Worm (Caenorhabditis elegans) whole organism, midembryonic: ENCODE measurements around the gene F48C5.2.
"Not testable (repeated sequence)": the region's sequence is repeated elsewhere in the genome, so short reads cannot be mapped to it uniquely, and the experiment has no call there.

ENCODE experiments used
- T22C8.4 ChIP-seq: fragments of 200-800 bp; sonication (Bioruptor generic); IDR thresholded peaks from 2 replicates; pipeline ENCODE4 v1.3.6; 2022; ENCODE audit warnings: missing genetic modification characterization, missing compliant biosample characterization
- cog-1 ChIP-seq: sonication (generic microtip); optimal IDR thresholded peaks from 2 replicates; lab custom pipeline; 2016; ENCODE audit warnings: missing genetic modification characterization, missing compliant biosample characterization
- flt-1 ChIP-seq: fragments of 200-800 bp; sonication (Bioruptor generic); IDR thresholded peaks from 2 replicates; pipeline ENCODE4 v1.3.6; 2022; ENCODE audit warnings: missing genetic modification characterization, missing compliant biosample characterization
- klf-2 ChIP-seq: fragments of 200-800 bp; sonication (Bioruptor generic); conservative IDR thresholded peaks from 2 replicates; pipeline ENCODE4 v1.3.6; 2022; ENCODE audit warnings: missing genetic modification reagents, missing genetic modification characterization, missing compliant biosample characterization
- med-1 ChIP-seq: sonication (generic microtip); optimal IDR thresholded peaks from 2 replicates; lab custom pipeline; 2017; ENCODE audit warnings: missing genetic modification characterization, mild to moderate bottlenecking, missing compliant biosample characterization, antibody characterized with exemption, missing genetic modification reagents; ENCODE audit not compliant: insufficient read depth
- ref-1 ChIP-seq: fragments of 200-800 bp; sonication (Bioruptor generic); conservative IDR thresholded peaks from 2 replicates; pipeline ENCODE4 v1.3.6; 2022; ENCODE audit warnings: missing genetic modification reagents, missing genetic modification characterization, missing compliant biosample characterization
- tab-1 ChIP-seq: fragments of 200-800 bp; sonication (Bioruptor generic); IDR thresholded peaks from 2 replicates; pipeline ENCODE4 v1.3.6; 2022; ENCODE audit warnings: missing genetic modification characterization, missing compliant biosample characterization
- ztf-23 ChIP-seq: fragments of 200-800 bp; sonication (Bioruptor generic); IDR thresholded peaks from 2 replicates; pipeline ENCODE4 v1.3.6; 2022; ENCODE audit warnings: missing genetic modification reagents, missing genetic modification characterization, missing compliant biosample characterization
- ztf-29 ChIP-seq: fragments of 200-800 bp; sonication (Bioruptor generic); IDR thresholded peaks from 2 replicates; pipeline ENCODE4 v1.3.6; 2022; ENCODE audit warnings: missing genetic modification reagents, missing genetic modification characterization, missing compliant biosample characterization

Gene F48C5.2

DNA sequence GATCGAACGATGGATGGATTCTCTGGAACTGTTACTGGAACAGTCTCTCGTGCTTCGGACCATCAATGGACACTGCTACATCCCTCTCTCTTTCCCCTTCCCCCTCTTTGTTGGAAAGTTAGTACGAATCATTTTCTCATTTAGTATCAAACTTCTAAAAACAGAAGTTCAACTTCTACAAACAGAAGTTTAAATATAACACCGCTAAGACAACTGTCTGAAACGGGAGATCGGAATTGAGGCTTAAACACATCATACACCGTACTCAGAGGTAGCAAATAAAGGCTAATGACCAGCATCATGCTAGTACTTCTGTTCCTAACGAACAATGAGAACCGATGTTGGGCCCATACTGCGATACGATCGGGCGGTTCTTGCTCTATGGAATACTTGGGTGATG is 14.4 kb downstream of the F48C5.2 start, which contains the start of gene F46C3.7:
TSS of gene F46C3.7 (plus strand) at position 301 of the 400 bp plus-strand sequence.
- not testable (repeated sequence) for TF ChIP-seq ztf-29, med-1, tab-1

DNA sequence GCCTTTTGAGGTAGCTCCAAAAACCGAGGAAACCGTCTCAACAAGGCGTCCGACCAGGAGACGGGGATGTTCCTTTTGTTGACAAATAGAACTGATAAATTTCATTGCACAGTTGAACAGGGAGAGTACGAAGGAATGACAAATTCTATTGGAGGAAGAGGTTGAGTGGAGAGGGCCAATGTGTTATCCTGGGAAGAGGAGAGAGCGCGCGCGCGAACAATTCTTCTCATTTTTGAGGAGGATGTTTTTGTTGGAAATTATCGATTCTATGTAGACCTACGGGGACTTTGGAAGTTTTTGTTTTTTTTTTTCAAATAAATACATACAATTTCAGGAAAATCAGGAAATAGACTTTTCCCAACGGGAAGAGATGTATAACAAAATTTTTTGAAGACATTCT is 16.4 kb downstream of the F48C5.2 start:
- no peak for TF ChIP-seq cog-1 (tag; lab: Kevin White, UChicago)
- no peak for TF ChIP-seq ztf-23 (GFP tag; lab: Robert Waterston, UW)
- no peak for TF ChIP-seq ztf-29
- no peak for TF ChIP-seq T22C8.4
- TF ChIP-seq med-1, result no peak
- no peak for TF ChIP-seq tab-1
- TF ChIP-seq klf-2 (GFP tag; lab: Robert Waterston, UW), result no peak
- TF ChIP-seq ref-1 (GFP tag; lab: Robert Waterston, UW), result no peak
- TF ChIP-seq flt-1 (GFP tag; lab: Robert Waterston, UW), result no peak

DNA sequence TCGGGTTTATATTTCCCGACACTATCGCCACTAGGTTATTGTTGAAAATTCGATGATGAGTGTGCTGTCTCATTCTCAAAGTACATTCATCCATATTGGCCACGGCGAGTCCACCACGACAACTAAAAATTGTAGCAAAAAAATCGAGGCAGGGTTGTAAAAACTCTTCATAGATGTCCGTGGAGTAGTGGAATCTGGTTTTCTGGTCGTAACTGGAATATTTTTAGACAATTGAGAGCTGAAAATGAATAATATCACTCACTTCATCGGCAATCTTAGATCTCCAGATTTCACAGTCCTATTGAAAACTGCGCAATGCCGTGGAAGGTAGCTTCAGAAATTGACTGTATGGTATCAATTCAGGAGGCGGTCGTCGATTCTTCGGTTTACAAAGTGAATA is 18.6 kb downstream of the F48C5.2 start:
- TF ChIP-seq cog-1 (tag; lab: Kevin White, UChicago), result no peak
- no peak for TF ChIP-seq ztf-29
- TF ChIP-seq flt-1 (GFP tag; lab: Robert Waterston, UW), result no peak
- no peak for TF ChIP-seq ztf-23 (GFP tag; lab: Robert Waterston, UW)
- TF ChIP-seq ref-1 (GFP tag; lab: Robert Waterston, UW), result no peak

DNA sequence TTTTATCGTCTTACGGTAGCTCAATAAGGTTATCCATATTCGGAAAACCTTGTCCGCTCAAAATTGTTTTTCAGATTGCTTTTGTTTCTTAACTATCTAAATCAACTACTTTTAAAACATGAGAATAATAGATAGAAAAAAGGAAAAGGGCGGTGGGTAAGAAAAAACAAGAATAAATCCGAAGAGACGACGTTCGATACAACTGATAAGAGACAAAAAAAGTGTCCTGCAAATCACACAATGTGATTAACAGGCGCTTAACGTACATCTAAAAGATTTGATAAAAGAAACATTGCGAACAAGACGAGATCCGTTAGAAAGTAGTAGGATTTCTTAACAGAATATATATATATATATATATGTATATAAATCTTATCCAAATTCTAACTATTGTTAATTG is 20.6 kb downstream of the F48C5.2 start, which contains the start of gene hum-4:
TSS of gene hum-4 (minus strand) at position 101 of the 400 bp plus-strand sequence.
- no peak for TF ChIP-seq ztf-23 (GFP tag; lab: Robert Waterston, UW)

DNA sequence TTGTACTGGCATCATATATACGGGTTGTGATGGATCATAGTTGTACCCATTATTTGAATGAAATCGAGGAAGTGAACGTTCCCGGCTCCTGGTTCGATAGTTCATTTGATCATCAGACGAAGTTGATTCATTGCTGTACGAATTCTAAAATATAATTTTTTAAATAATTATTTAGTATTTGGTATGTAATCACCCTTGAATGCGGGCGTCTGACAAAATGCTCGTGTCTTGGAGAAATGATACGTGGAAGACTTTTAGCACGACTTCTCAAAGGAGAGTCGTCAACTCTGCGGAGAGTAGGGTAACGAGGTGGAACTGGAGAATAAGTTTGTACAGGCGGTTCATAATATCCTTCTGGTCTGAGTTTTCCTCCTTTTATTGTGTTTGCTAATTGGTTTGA is 26.6 kb downstream of the F48C5.2 start:
- TF ChIP-seq klf-2 (GFP tag; lab: Robert Waterston, UW) (no peak), cog-1 (tag; lab: Kevin White, UChicago) (no peak), ztf-29 (no peak), ztf-23 (GFP tag; lab: Robert Waterston, UW) (no peak), flt-1 (GFP tag; lab: Robert Waterston, UW) (no peak), T22C8.4 (no peak), ref-1 (GFP tag; lab: Robert Waterston, UW) (no peak), med-1 (no peak)

DNA sequence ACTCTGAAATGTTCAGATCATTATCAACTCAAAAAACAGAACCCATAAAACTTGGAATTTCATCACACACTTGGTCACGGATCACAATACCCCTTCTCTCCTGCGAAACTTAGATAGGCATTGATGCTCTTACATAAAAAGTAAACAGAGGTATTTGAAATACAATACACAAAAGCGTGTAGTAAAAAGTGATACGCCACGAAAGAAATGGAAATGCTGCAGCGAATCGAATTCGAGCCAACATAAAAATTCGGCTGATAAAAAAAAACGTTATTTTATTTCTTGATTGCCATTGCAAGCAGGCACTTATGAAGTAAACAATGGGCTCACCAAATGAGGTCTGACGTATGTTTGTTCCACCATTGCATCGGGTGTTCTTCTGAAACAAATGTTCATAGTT is 27.5 kb downstream of the F48C5.2 start:
- TF ChIP-seq flt-1 (GFP tag; lab: Robert Waterston, UW), result no peak
- no peak for TF ChIP-seq tab-1
- no peak for TF ChIP-seq cog-1 (tag; lab: Kevin White, UChicago)
- TF ChIP-seq T22C8.4, result no peak
- TF ChIP-seq ref-1 (GFP tag; lab: Robert Waterston, UW), result no peak
- no peak for TF ChIP-seq ztf-23 (GFP tag; lab: Robert Waterston, UW)

DNA sequence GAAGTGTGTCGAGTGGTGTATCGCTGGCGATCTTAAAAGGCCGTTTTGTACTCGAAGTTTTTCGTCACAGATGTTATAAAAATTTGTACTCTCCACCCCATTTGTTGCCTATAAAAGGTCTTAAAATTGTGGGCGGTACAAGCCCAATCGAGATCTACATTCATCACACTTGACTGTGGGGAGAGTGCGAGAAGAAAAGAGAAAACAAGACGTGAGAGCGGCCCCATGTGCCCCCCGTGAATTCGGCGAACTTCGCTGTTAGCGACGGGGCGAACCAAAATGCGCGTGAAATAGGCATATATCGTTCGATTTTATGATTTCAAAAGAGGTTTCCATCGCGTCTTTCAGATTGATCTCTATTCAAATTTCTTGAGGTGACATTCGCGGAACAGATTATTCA is 34.1 kb downstream of the F48C5.2 start, which contains the start of gene F46C3.6:
TSS of gene F46C3.6 (minus strand) at position 87 of the 400 bp plus-strand sequence.
- TF ChIP-seq ref-1 (GFP tag; lab: Robert Waterston, UW), result no peak
- TF ChIP-seq ztf-23 (GFP tag; lab: Robert Waterston, UW), result no peak
- no peak for TF ChIP-seq klf-2 (GFP tag; lab: Robert Waterston, UW)
- TF ChIP-seq tab-1, result no peak
- TF ChIP-seq ztf-29, result no peak
- TF ChIP-seq flt-1 (GFP tag; lab: Robert Waterston, UW), result no peak

DNA sequence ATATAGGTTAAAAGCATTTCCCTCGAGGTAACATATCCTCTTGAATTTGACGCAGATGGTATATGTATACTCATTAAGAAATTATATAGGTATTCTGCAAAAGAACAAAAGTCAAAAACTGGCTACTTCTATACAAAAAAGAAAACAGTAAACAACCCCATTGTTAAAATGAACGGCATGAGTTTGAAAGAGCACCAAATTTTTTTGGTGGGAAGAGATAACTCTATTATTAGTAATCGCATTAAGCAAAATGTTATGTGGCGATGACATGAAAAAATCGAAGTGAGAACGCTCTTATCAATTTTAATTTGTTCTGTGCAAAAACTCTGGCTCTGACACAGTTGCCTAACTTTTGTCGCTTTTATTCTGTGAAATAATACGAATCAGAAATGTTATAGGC is 35.5 kb downstream of the F48C5.2 start, which contains the start of gene F46C3.2:
TSS of gene F46C3.2 (minus strand) at position 101 of the 400 bp plus-strand sequence.
- TF ChIP-seq flt-1 (GFP tag; lab: Robert Waterston, UW), result no peak
- TF ChIP-seq ref-1 (GFP tag; lab: Robert Waterston, UW), result no peak
- TF ChIP-seq ztf-29, result no peak
- TF ChIP-seq med-1, result no peak
- no peak for TF ChIP-seq ztf-23 (GFP tag; lab: Robert Waterston, UW)
- no peak for TF ChIP-seq T22C8.4
- TF ChIP-seq tab-1, result no peak

DNA sequence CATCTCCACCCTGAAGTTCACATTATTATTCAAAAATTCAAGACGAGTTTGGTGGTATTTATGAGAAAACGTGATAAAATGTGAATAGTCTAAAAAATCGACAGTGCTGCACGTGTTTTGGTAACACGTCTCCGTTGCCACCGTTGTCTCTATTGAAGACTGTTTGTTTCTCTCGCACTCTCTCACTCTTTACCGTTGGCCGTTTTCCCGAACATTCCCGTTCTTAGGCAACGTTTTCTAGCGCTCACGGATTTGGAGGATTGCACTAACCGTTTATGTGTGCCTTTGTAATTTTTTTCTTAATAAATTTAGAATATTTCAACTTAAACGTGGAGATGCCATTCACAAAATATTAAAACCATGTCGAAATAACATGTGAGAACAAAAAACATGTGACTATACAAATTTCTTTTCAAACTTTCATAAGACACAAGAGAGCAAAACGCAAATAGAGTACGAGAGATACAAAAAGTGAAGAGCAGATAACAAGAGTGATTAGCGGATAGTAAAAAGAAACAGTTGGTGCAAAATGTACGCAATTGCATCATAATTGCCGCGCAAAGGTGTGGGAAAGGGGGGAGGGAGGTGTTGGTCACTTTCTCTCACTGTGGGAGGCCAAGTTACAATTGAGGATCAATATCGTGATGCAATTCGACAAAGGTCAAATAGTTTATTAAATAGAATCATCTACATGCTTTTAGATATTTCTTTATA is 39.1 kb downstream of the F48C5.2 start, which contains the start of gene pek-1:
TSS of gene pek-1 (minus strand) at position 51 of the 714 bp plus-strand sequence.
- TF ChIP-seq T22C8.4 (no peak), ztf-29 (no peak), flt-1 (GFP tag; lab: Robert Waterston, UW) (no peak), cog-1 (tag; lab: Kevin White, UChicago) (peak; percentile 5), ztf-23 (GFP tag; lab: Robert Waterston, UW) (no peak), tab-1 (no peak)

DNA sequence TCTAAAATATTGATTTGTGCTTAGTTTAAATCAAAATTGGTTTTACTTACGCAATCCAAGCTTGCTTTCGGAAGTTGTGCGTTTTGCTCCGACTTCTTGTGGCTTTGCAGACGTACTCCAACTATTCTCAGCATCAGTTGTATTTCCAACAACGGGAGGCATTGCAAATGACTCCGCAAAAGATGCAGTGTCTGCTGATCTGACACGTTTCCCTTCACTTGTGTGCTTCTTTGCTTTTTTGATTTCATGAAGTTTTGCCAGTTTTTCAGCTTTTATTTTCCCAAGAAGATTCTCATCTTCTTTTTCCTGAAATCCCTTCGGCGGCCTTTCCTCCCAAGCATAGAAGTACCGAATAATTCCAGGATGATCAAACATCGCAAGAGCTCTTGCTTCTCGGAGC is 42.5 kb downstream of the F48C5.2 start:
- TF ChIP-seq med-1 (no peak), T22C8.4 (no peak), flt-1 (GFP tag; lab: Robert Waterston, UW) (no peak), ztf-29 (no peak), tab-1 (no peak), cog-1 (tag; lab: Kevin White, UChicago) (no peak), ztf-23 (GFP tag; lab: Robert Waterston, UW) (no peak), ref-1 (GFP tag; lab: Robert Waterston, UW) (no peak), klf-2 (GFP tag; lab: Robert Waterston, UW) (no peak)

DNA sequence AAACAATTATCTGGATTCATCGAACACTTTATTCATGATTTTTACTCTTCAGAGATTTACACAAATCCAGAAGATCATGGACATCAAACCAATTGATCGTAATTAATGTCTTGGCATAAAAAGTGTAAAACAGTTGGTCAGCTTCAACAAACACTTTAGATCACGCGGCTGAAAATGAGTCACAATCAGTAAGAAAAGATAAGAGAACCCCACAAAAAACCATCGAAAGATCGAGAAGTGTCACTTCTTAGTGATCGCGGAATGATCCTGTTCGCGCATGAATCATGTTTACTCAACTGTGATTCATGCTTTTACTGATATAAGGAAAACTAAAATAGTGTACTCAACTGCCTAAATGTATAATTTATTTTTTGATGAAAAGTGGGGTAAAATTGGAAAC is 44.7 kb downstream of the F48C5.2 start:
- no peak for TF ChIP-seq flt-1 (GFP tag; lab: Robert Waterston, UW)
- TF ChIP-seq ref-1 (GFP tag; lab: Robert Waterston, UW), result no peak
- no peak for TF ChIP-seq ztf-29
- no peak for TF ChIP-seq T22C8.4
- no peak for TF ChIP-seq tab-1
- no peak for TF ChIP-seq klf-2 (GFP tag; lab: Robert Waterston, UW)
- no peak for TF ChIP-seq ztf-23 (GFP tag; lab: Robert Waterston, UW)
- no peak for TF ChIP-seq cog-1 (tag; lab: Kevin White, UChicago)
- no peak for TF ChIP-seq med-1
